Worm (Caenorhabditis elegans) whole organism, L1 larva: ENCODE measurements around the gene srh-222.

Source experiments
- C04F5.9 ChIP-seq: sonication (generic microtip); optimal IDR thresholded peaks from 2 replicates; lab custom pipeline; 2016; ENCODE audit warnings: missing genetic modification characterization, missing compliant biosample characterization
- F16B12.6 ChIP-seq: fragments of 150-350 bp; optimal IDR thresholded peaks from 2 replicates; lab custom pipeline; 2014; ENCODE audit warnings: missing biosample characterization, missing genetic modification characterization
- Y116A8C.19 ChIP-seq: sonication (generic microtip); optimal IDR thresholded peaks from 2 replicates; lab custom pipeline; 2016; ENCODE audit warnings: missing compliant biosample characterization, missing genetic modification characterization, borderline replicate concordance
- aha-1 ChIP-seq: fragments of 150-350 bp; optimal IDR thresholded peaks from 2 replicates; lab custom pipeline; 2014; ENCODE audit warnings: missing biosample characterization, missing genetic modification characterization
- alr-1 ChIP-seq: fragments of 200-800 bp; sonication (Bioruptor generic); optimal IDR thresholded peaks from 2 replicates; lab custom pipeline; 2018; ENCODE audit warnings: borderline replicate concordance, mild to moderate bottlenecking, missing genetic modification characterization, missing compliant biosample characterization
- aly-2 ChIP-seq: fragments of 150-350 bp; optimal IDR thresholded peaks from 2 replicates; lab custom pipeline; 2014; ENCODE audit warnings: missing biosample characterization, missing genetic modification characterization
- ama-1 ChIP-seq: fragments of 150-350 bp; optimal IDR thresholded peaks from 2 replicates; lab custom pipeline; 2014
- blmp-1 ChIP-seq: fragments of 150-350 bp; optimal IDR thresholded peaks from 2 replicates; lab custom pipeline; 2014; ENCODE audit warnings: missing biosample characterization, missing genetic modification characterization
- ceh-82 ChIP-seq, 3 experiments: fragments of 150-350 bp in 1 of 3; sonication (generic microtip) in 2 of 3; optimal IDR thresholded peaks; 2 replicates each; lab custom pipeline; 2014 to 2017; ENCODE audit warnings: missing biosample characterization in 3 of 3, missing genetic modification characterization in 3 of 3
- ceh-88 ChIP-seq: fragments of 200-800 bp; sonication (Bioruptor generic); IDR thresholded peaks from 2 replicates; pipeline ENCODE4 v1.3.6; 2022; ENCODE audit warnings: missing genetic modification characterization, missing compliant biosample characterization
- ceh-90 ChIP-seq: sonication (generic microtip); optimal IDR thresholded peaks from 2 replicates; lab custom pipeline; 2016; ENCODE audit warnings: missing genetic modification characterization, missing compliant biosample characterization
- ces-1 ChIP-seq: fragments of 150-350 bp; optimal IDR thresholded peaks from 2 replicates; lab custom pipeline; 2014; ENCODE audit warnings: missing biosample characterization, missing genetic modification reagents, missing genetic modification characterization
- efl-1 ChIP-seq, 4 experiments: fragments of 150-350 bp; optimal IDR thresholded peaks in 3 of 4; peaks in 1 of 4; 1 replicate in 1 of 4; 2 replicates in 3 of 4; lab custom pipeline; 2014; ENCODE audit warnings: missing biosample characterization in 2 of 4, missing genetic modification characterization in 2 of 4, missing genetic modification reagents in 2 of 4
- egl-13 ChIP-seq: sonication (generic microtip); optimal IDR thresholded peaks from 2 replicates; lab custom pipeline; 2016; ENCODE audit warnings: missing genotype, missing genetic modification reagents, missing genetic modification characterization, missing compliant biosample characterization
- egl-27 ChIP-seq, 2 experiments: fragments of 150-350 bp in 1 of 2; sonication (generic microtip); optimal IDR thresholded peaks; 3 replicates each; lab custom pipeline; 2017 to 2018; ENCODE audit warnings: missing biosample characterization in 2 of 2, missing genetic modification characterization in 2 of 2, missing genetic modification reagents in 2 of 2
- elt-2 ChIP-seq: sonication (generic microtip); optimal IDR thresholded peaks from 2 replicates; lab custom pipeline; 2016; ENCODE audit warnings: missing genetic modification characterization, mild to moderate bottlenecking, inconsistent platforms, missing compliant biosample characterization, missing genetic modification reagents
- elt-3 ChIP-seq, 6 experiments: fragments of 150-350 bp in 1 of 6; sonication (generic microtip); optimal IDR thresholded peaks; 2 replicates each; lab custom pipeline; 2017 to 2018; ENCODE audit warnings: missing biosample characterization in 6 of 6, missing genetic modification characterization in 6 of 6, inconsistent platforms in 1 of 6
- ets-5 ChIP-seq: fragments of 200-800 bp; sonication (Bioruptor generic); IDR thresholded peaks from 2 replicates; pipeline ENCODE4 v1.3.6; 2022; ENCODE audit warnings: missing genetic modification characterization, missing compliant biosample characterization
- fkh-10 ChIP-seq: sonication (generic microtip); optimal IDR thresholded peaks from 2 replicates; lab custom pipeline; 2017; ENCODE audit warnings: missing biosample characterization, missing genetic modification reagents, missing genetic modification characterization
- fkh-8 ChIP-seq: sonication (generic microtip); optimal IDR thresholded peaks from 2 replicates; lab custom pipeline; 2016; ENCODE audit warnings: mild to moderate bottlenecking, missing genetic modification characterization, missing compliant biosample characterization
- fos-1 ChIP-seq: fragments of 150-350 bp; optimal IDR thresholded peaks from 2 replicates; lab custom pipeline; 2014; ENCODE audit warnings: missing biosample characterization, missing genetic modification characterization
- grh-1 ChIP-seq: fragments of 200-800 bp; sonication (Bioruptor generic); IDR thresholded peaks from 2 replicates; pipeline ENCODE4 v1.3.6; 2022; ENCODE audit warnings: missing genetic modification reagents, missing genetic modification characterization, missing compliant biosample characterization
- isw-1 ChIP-seq: fragments of 200-800 bp; sonication (Bioruptor generic); IDR thresholded peaks from 2 replicates; pipeline ENCODE4 v1.3.6; 2022; ENCODE audit warnings: missing genetic modification characterization, missing compliant biosample characterization
- jun-1 ChIP-seq: fragments of 150-350 bp; optimal IDR thresholded peaks from 2 replicates; lab custom pipeline; 2014; ENCODE audit warnings: missing biosample characterization, missing genetic modification reagents, missing genetic modification characterization
- lin-15B ChIP-seq: fragments of 150-350 bp; sonication (generic microtip); optimal IDR thresholded peaks from 3 replicates; lab custom pipeline; 2014; ENCODE audit warnings: missing biosample characterization, missing genetic modification characterization
- lir-3 ChIP-seq: sonication (generic microtip); optimal IDR thresholded peaks from 2 replicates; lab custom pipeline; 2016; ENCODE audit warnings: mild to moderate bottlenecking, missing genetic modification characterization, moderate library complexity, missing compliant biosample characterization; ENCODE audit not compliant: poor library complexity
- mab-9 ChIP-seq: fragments of 200-800 bp; sonication (Bioruptor generic); IDR thresholded peaks from 2 replicates; pipeline ENCODE4 v1.3.6; 2022; ENCODE audit warnings: missing genetic modification reagents, missing genetic modification characterization, missing compliant biosample characterization
- mdl-1 ChIP-seq, 2 experiments: fragments of 150-350 bp; optimal IDR thresholded peaks; 2 replicates each; lab custom pipeline; 2014 to 2017; ENCODE audit warnings: missing biosample characterization in 2 of 2, missing genetic modification characterization in 2 of 2, inconsistent platforms in 1 of 2
- mef-2 ChIP-seq: fragments of 150-350 bp; optimal IDR thresholded peaks from 2 replicates; lab custom pipeline; 2014; ENCODE audit warnings: missing biosample characterization, missing genetic modification characterization
- mep-1 ChIP-seq: fragments of 150-350 bp; optimal IDR thresholded peaks from 2 replicates; lab custom pipeline; 2014; ENCODE audit warnings: missing biosample characterization, missing genetic modification characterization
- nhr-19 ChIP-seq: fragments of 200-800 bp; sonication (Bioruptor generic); conservative IDR thresholded peaks from 2 replicates; pipeline ENCODE4 v1.3.6; 2022; ENCODE audit warnings: missing genetic modification characterization, missing compliant biosample characterization
- nhr-20 ChIP-seq: sonication (generic microtip); optimal IDR thresholded peaks from 2 replicates; lab custom pipeline; 2016; ENCODE audit warnings: mild to moderate bottlenecking, missing genetic modification characterization, missing compliant biosample characterization
- nhr-28 ChIP-seq: fragments of 150-350 bp; optimal IDR thresholded peaks from 2 replicates; lab custom pipeline; 2014; ENCODE audit warnings: missing biosample characterization, missing genetic modification characterization
- nhr-71 ChIP-seq: sonication (generic microtip); optimal IDR thresholded peaks from 2 replicates; lab custom pipeline; 2016; ENCODE audit warnings: mild to moderate bottlenecking, missing genetic modification characterization, moderate library complexity, missing compliant biosample characterization
- nhr-76 ChIP-seq: sonication (generic microtip); optimal IDR thresholded peaks from 2 replicates; lab custom pipeline; 2017; ENCODE audit warnings: missing biosample characterization, missing genetic modification characterization
- nhr-77 ChIP-seq: fragments of 150-350 bp; optimal IDR thresholded peaks from 2 replicates; lab custom pipeline; 2014; ENCODE audit warnings: missing biosample characterization, missing genetic modification characterization
- nhr-85 ChIP-seq: sonication (generic microtip); peaks from one replicate; lab custom pipeline; 2016; ENCODE audit warnings: missing genetic modification characterization, inconsistent platforms, missing compliant biosample characterization
- nhr-90 ChIP-seq: sonication (generic microtip); optimal IDR thresholded peaks from 2 replicates; lab custom pipeline; 2016; ENCODE audit warnings: mild to moderate bottlenecking, missing genetic modification characterization, missing compliant biosample characterization; ENCODE audit not compliant: poor library complexity
- pag-3 ChIP-seq: sonication (generic microtip); optimal IDR thresholded peaks from 2 replicates; lab custom pipeline; 2017; ENCODE audit warnings: missing genetic modification characterization, mild to moderate bottlenecking, missing compliant biosample characterization, antibody characterized with exemption, borderline replicate concordance; ENCODE audit not compliant: insufficient read depth
- pax-3 ChIP-seq: fragments of 200-800 bp; sonication (Bioruptor generic); optimal IDR thresholded peaks from 2 replicates; lab custom pipeline; 2018; ENCODE audit warnings: mild to moderate bottlenecking, missing genetic modification characterization, moderate library complexity, missing compliant biosample characterization
- pqm-1 ChIP-seq: sonication (generic microtip); optimal IDR thresholded peaks from 3 replicates; lab custom pipeline; 2017; ENCODE audit warnings: missing biosample characterization, missing genetic modification characterization
- rnt-1 ChIP-seq: sonication (generic microtip); optimal IDR thresholded peaks from 2 replicates; lab custom pipeline; 2016; ENCODE audit warnings: mild to moderate bottlenecking, missing genetic modification characterization, moderate library complexity, missing compliant biosample characterization
- snpc-4 ChIP-seq: fragments of 150-350 bp; optimal IDR thresholded peaks from 2 replicates; lab custom pipeline; 2014; ENCODE audit warnings: missing biosample characterization, missing genetic modification characterization
- sox-4 ChIP-seq: sonication (generic microtip); optimal IDR thresholded peaks from 2 replicates; lab custom pipeline; 2016; ENCODE audit warnings: missing genetic modification characterization, missing compliant biosample characterization
- sup-37 ChIP-seq: fragments of 200-800 bp; sonication (Bioruptor generic); optimal IDR thresholded peaks from 2 replicates; lab custom pipeline; 2018; ENCODE audit warnings: mild to moderate bottlenecking, missing genetic modification characterization, missing compliant biosample characterization
- tbx-2 ChIP-seq: sonication (generic microtip); optimal IDR thresholded peaks from 2 replicates; lab custom pipeline; 2016; ENCODE audit warnings: missing genetic modification characterization, missing compliant biosample characterization
- tlp-1 ChIP-seq: fragments of 150-350 bp; optimal IDR thresholded peaks from 2 replicates; lab custom pipeline; 2014; ENCODE audit warnings: missing biosample characterization, missing genetic modification characterization
- unc-130 ChIP-seq: fragments of 150-350 bp; optimal IDR thresholded peaks from 2 replicates; lab custom pipeline; 2017; ENCODE audit warnings: missing biosample characterization, missing genetic modification characterization, inconsistent platforms
- unc-30 ChIP-seq: sonication (generic microtip); optimal IDR thresholded peaks from 2 replicates; lab custom pipeline; 2017; ENCODE audit warnings: missing biosample characterization, missing genetic modification characterization
- unc-98 ChIP-seq: fragments of 200-800 bp; sonication (Bioruptor generic); IDR thresholded peaks from 2 replicates; pipeline ENCODE4 v1.3.6; 2022; ENCODE audit warnings: missing genetic modification characterization, missing compliant biosample characterization
- vab-15 ChIP-seq: sonication (generic microtip); optimal IDR thresholded peaks from 2 replicates; lab custom pipeline; 2017; ENCODE audit warnings: missing genotype, mild to moderate bottlenecking, missing genetic modification characterization, missing compliant biosample characterization
- zag-1 ChIP-seq: fragments of 150-350 bp; optimal IDR thresholded peaks from 2 replicates; lab custom pipeline; 2014; ENCODE audit warnings: missing biosample characterization, missing genetic modification characterization
- zip-4 ChIP-seq: fragments of 200-800 bp; sonication (Bioruptor generic); optimal IDR thresholded peaks from 2 replicates; lab custom pipeline; 2018; ENCODE audit warnings: mild to moderate bottlenecking, missing genetic modification characterization, moderate library complexity, missing compliant biosample characterization

srh-222 gene

DNA sequence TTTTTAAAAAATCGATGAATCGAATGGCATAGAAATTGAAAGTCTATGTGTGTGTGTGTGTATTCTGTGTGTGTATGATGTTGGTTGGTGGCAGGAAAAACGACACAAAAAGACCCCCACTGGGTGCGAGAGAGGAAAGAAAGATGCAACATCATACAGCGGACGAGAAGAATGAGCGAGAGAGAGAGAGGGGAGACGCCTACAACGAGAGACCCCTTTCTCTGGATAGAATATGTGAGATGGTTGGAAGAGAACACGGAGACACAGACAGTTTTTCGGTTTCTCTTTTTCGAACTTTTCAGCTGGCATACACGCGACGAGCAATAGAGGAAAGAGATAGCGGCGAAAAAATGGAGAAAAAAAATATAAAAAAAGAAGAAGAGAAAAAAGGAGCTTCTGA, 40.2 kb downstream of the srh-222 start:
- TF ChIP-seq jun-1 (tag; lab: Kevin White, UChicago): peak; percentile 47
- peak; percentile 64 for TF ChIP-seq tbx-2
- no peak for TF ChIP-seq ama-1 (lab: Kevin White, UChicago)
- no peak for TF ChIP-seq snpc-4
- peak; percentile 83 for TF ChIP-seq nhr-71 (tag; lab: Kevin White, UChicago)
- peak; percentile 32 for TF ChIP-seq zag-1 (tag; lab: Kevin White, UChicago)
- TF ChIP-seq nhr-19 (GFP tag; lab: Robert Waterston, UW): peak; percentile 51
- TF ChIP-seq mef-2 (tag; lab: Kevin White, UChicago): no peak
- peak; percentile 60 for TF ChIP-seq nhr-20
- TF ChIP-seq mab-9 (GFP tag; lab: Robert Waterston, UW): no peak
- TF ChIP-seq alr-1 (tag; lab: Kevin White, UChicago): no peak
- no peak for TF ChIP-seq lir-3
- TF ChIP-seq nhr-77 (tag; lab: Kevin White, UChicago): peak; percentile 28
- TF ChIP-seq sox-4 (tag; lab: Kevin White, UChicago): no peak
- TF ChIP-seq rnt-1 (tag; lab: Kevin White, UChicago): peak; percentile 75
- no peak for TF ChIP-seq ceh-90 (tag; lab: Kevin White, UChicago)
- TF ChIP-seq vab-15 (tag; lab: Kevin White, UChicago): no peak
- TF ChIP-seq blmp-1 (tag; lab: Kevin White, UChicago): peak; percentile 95
- TF ChIP-seq mep-1: peak; percentile 79
- no peak for TF ChIP-seq Y116A8C.19 (tag; lab: Kevin White, UChicago)
- TF ChIP-seq zip-4 (GFP tag; lab: Kevin White, UChicago): no peak
- no peak for TF ChIP-seq grh-1 (GFP tag; lab: Robert Waterston, UW)
- TF ChIP-seq isw-1 (GFP tag; lab: Robert Waterston, UW): peak; percentile 31; the same call in 1 of the 2 replicates
- no peak for TF ChIP-seq pqm-1 (tag; lab: Kevin White, UChicago)
- no peak for TF ChIP-seq unc-98 (GFP tag; lab: Robert Waterston, UW)
- TF ChIP-seq aly-2 (tag; lab: Kevin White, UChicago): peak; percentile 26
- peak in 1 of 2 experiments; percentile 67 for TF ChIP-seq egl-27 (tag; optimal IDR thresholded peaks at IDR 0.05; lab: Kevin White, UChicago)
- TF ChIP-seq elt-3 (tag; optimal IDR thresholded peaks at IDR 0.05; lab: Kevin White, UChicago): peak in 1 of 6 experiments; percentile 14
- TF ChIP-seq elt-2 (tag; lab: Kevin White, UChicago): no peak
- TF ChIP-seq pag-3 (tag; lab: Kevin White, UChicago): peak; percentile 91
- peak; percentile 8 for TF ChIP-seq unc-130 (tag; lab: Kevin White, UChicago)
- TF ChIP-seq egl-13: peak; percentile 16
- peak; percentile 63 to 71 for TF ChIP-seq efl-1 (optimal IDR thresholded peaks at IDR 0.05; lab: Kevin White, UChicago)
- TF ChIP-seq efl-1 (GFP tag; optimal IDR thresholded peaks at IDR 0.05 in 1 of 2; lab: Kevin White, UChicago): peak; percentile 37 to 94
- TF ChIP-seq mdl-1 (tag; optimal IDR thresholded peaks at IDR 0.05; lab: Kevin White, UChicago): peak in 1 of 2 experiments; percentile 71
- TF ChIP-seq lin-15B (tag; lab: Kevin White, UChicago): no peak
- peak; percentile 3 for TF ChIP-seq nhr-90
- peak; percentile 21 for TF ChIP-seq nhr-85 (tag; lab: Kevin White, UChicago)
- peak; percentile 56 for TF ChIP-seq fos-1 (tag; lab: Kevin White, UChicago)
- peak; percentile 62 for TF ChIP-seq fkh-10 (GFP tag; lab: Kevin White, UChicago)
- TF ChIP-seq tlp-1 (tag; lab: Kevin White, UChicago): no peak
- TF ChIP-seq pax-3 (tag; lab: Kevin White, UChicago): no peak
- TF ChIP-seq F16B12.6 (tag; lab: Kevin White, UChicago): no peak
- no peak for TF ChIP-seq nhr-28 (tag; lab: Kevin White, UChicago)
- peak; percentile 5 for TF ChIP-seq C04F5.9 (tag; lab: Kevin White, UChicago)
- TF ChIP-seq ets-5 (GFP tag; lab: Robert Waterston, UW): no peak
- no peak for TF ChIP-seq aha-1 (tag; lab: Kevin White, UChicago)
- TF ChIP-seq fkh-8 (tag; lab: Kevin White, UChicago): peak; percentile 62
- TF ChIP-seq nhr-76 (tag; lab: Kevin White, UChicago): no peak
- peak; percentile 17 to 81 (median 53) for TF ChIP-seq ceh-82 (tag; optimal IDR thresholded peaks at IDR 0.05; lab: Kevin White, UChicago)
- TF ChIP-seq ceh-88 (GFP tag; lab: Robert Waterston, UW): no peak
- TF ChIP-seq ces-1 (GFP tag; lab: Kevin White, UChicago): no peak
- no peak for TF ChIP-seq sup-37 (GFP tag; lab: Kevin White, UChicago)
- TF ChIP-seq unc-30 (tag; lab: Kevin White, UChicago): no peak
